Worm (Caenorhabditis elegans) whole organism, late embryonic: ENCODE measurements around the gene osm-9.

Experiments used
- F13H6.1 ChIP-seq: sonication (generic microtip); optimal IDR thresholded peaks from 2 replicates; lab custom pipeline; 2016; ENCODE audit warnings: missing genetic modification characterization, missing compliant biosample characterization
- T23F11.4 ChIP-seq: fragments of 200-800 bp; sonication (Bioruptor generic); optimal IDR thresholded peaks from 2 replicates; lab custom pipeline; 2018; ENCODE audit warnings: mild to moderate bottlenecking, missing genetic modification characterization, missing compliant biosample characterization
- ceh-19 ChIP-seq: fragments of 200-800 bp; sonication (Bioruptor generic); optimal IDR thresholded peaks from 2 replicates; lab custom pipeline; 2018; ENCODE audit warnings: mild to moderate bottlenecking, missing genetic modification characterization, missing compliant biosample characterization
- ceh-2 ChIP-seq: sonication (generic microtip); optimal IDR thresholded peaks from 2 replicates; lab custom pipeline; 2016; ENCODE audit warnings: missing genotype, missing genetic modification characterization, missing compliant biosample characterization
- ceh-22 ChIP-seq: sonication (generic microtip); optimal IDR thresholded peaks from 2 replicates; lab custom pipeline; 2017; ENCODE audit warnings: missing biosample characterization, missing genetic modification characterization
- ceh-45 ChIP-seq: fragments of 200-800 bp; sonication (Bioruptor generic); IDR thresholded peaks from 2 replicates; pipeline ENCODE4 v1.3.6; 2022; ENCODE audit warnings: missing genetic modification reagents, missing genetic modification characterization, missing compliant biosample characterization
- ceh-9 ChIP-seq: sonication (generic microtip); optimal IDR thresholded peaks from 2 replicates; lab custom pipeline; 2016; ENCODE audit warnings: mild to moderate bottlenecking, missing genetic modification characterization, inconsistent platforms, missing compliant biosample characterization
- ets-4 ChIP-seq: sonication (generic microtip); optimal IDR thresholded peaks from 2 replicates; lab custom pipeline; 2016; ENCODE audit warnings: missing genetic modification characterization, missing compliant biosample characterization
- pha-2 ChIP-seq: sonication (generic microtip); optimal IDR thresholded peaks from 2 replicates; lab custom pipeline; 2017; ENCODE audit warnings: mild to moderate bottlenecking, missing genetic modification characterization, missing compliant biosample characterization
- tbx-2 ChIP-seq: sonication (generic microtip); optimal IDR thresholded peaks from 2 replicates; lab custom pipeline; 2016; ENCODE audit warnings: missing genetic modification characterization, missing compliant biosample characterization

ce11 chrIV:3545060-3545459 is 12.2 kb downstream of the osm-9 start:
- TF ChIP-seq pha-2 (tag; lab: Kevin White, UChicago), result no peak
- TF ChIP-seq F13H6.1, result no peak
- no peak for TF ChIP-seq T23F11.4
- TF ChIP-seq tbx-2 (tag; lab: Kevin White, UChicago), result no peak
- TF ChIP-seq ceh-19 (GFP tag; lab: Kevin White, UChicago), result no peak
- TF ChIP-seq ceh-9, result no peak
- no peak for TF ChIP-seq ceh-2 (tag; lab: Kevin White, UChicago)
- no peak for TF ChIP-seq ceh-22
- TF ChIP-seq ets-4 (tag; lab: Kevin White, UChicago), result no peak
- no peak for TF ChIP-seq ceh-45 (GFP tag; lab: Robert Waterston, UW)
